Fruit fly (Drosophila melanogaster): Measurements from ENCODE around the gene CG3349.

Gene CG3349

DNA sequence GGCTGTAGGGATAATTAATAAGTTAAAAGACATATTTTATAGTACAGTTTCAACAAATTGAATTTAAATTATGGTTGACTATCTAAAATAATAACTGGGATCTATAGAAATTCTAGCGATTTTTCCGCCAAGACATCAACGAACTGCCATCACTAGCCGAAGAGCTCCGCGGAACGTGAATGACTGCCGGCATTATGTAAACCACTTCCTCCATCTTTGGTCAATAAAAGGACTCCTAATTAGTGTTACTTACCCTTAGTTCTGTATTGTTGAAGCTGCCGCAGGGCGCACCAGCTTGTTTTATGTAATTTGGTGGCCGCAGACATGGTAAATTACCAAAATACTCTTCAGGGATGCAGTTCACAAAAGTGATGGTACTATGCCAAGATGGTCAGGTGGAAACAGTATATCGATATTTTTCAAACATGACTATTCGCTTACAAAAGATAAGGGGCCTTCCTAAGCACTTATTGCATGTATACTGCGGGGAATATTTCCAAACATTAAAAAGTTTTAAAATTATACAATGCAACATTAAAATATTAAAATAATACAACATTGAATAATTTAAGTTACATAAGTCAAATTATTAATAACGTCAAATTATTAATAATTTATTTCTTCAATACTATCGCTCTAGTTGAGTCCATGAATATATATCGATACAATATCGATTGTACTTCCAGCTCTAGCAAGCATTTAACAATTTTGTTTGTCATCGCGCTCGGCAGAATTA lies 20.0 kb downstream of the CG3349 start, which contains the start of the genes mRpL39 and Prosbeta2:
mRpL39 (minus strand) TSS at position 383 of the 736 bp plus-strand sequence.
Prosbeta2 (plus strand) TSS at position 668 of the 736 bp plus-strand sequence.
- TF ChIP-seq toe (GFP tag; optimal IDR thresholded peaks at IDR 0.05) (no peak), pad (GFP tag; optimal IDR thresholded peaks at IDR 0.05) (no peak), CG7101 (tag; optimal IDR thresholded peaks at IDR 0.05) (peak; percentile 52), ovo (GFP tag; optimal IDR thresholded peaks at IDR 0.05) (no peak), cnc (optimal IDR thresholded peaks at IDR 0.05) (peak in 1 of 2 experiments; percentile 41), Hr96 (GFP tag; optimal IDR thresholded peaks at IDR 0.05) (no peak), Crg-1 (GFP tag; optimal IDR thresholded peaks at IDR 0.05) (no peak), kay (GFP tag; ENCODE audit: borderline replicate concordance) (no peak), Clk (GFP tag; optimal IDR thresholded peaks at IDR 0.05) (peak; percentile 54), CG12768 (GFP tag; optimal IDR thresholded peaks at IDR 0.05) (peak; percentile 38), CG14711 (tag; optimal IDR thresholded peaks at IDR 0.05) (peak; percentile 76), cic (GFP tag; optimal IDR thresholded peaks at IDR 0.05) (no peak), Mnt (GFP tag; optimal IDR thresholded peaks at IDR 0.05) (no peak), bab1 (GFP tag; optimal IDR thresholded peaks at IDR 0.05) (peak; percentile 82), CG1620 (GFP tag; optimal IDR thresholded peaks at IDR 0.05) (no peak), CG33017 (tag; optimal IDR thresholded peaks at IDR 0.05) (no peak), CG11617 (GFP tag; optimal IDR thresholded peaks at IDR 0.05) (no peak), CG7045 (GFP tag; optimal IDR thresholded peaks at IDR 0.05) (peak; percentile 36), CG5204 (GFP tag; optimal IDR thresholded peaks at IDR 0.05) (no peak), tj (GFP tag; optimal IDR thresholded peaks at IDR 0.05) (no peak)

DNA sequence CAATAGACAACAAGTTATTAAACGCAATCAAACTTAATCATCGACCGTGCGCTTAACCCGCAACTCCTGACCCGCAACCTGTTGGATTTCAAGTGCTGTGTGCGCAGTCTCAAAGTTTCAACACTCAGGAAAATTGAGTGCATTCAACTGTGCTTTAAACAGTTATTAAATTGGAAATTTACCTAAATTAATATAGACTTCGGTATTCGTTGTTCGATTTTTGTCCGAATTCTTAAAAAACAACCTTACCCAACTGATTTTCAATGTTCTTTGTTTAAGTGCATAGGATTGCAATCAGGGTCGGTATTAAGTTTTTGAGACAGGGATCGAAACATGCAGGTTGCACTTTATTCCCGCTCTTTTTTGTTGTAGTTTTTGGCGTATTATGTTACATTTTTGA lies 25.7 kb downstream of the CG3349 start:
- TF ChIP-seq CG1620 (GFP tag; optimal IDR thresholded peaks at IDR 0.05) (no peak), tj (GFP tag; optimal IDR thresholded peaks at IDR 0.05) (no peak), Crg-1 (GFP tag; optimal IDR thresholded peaks at IDR 0.05) (no peak), CG33017 (tag; optimal IDR thresholded peaks at IDR 0.05) (no peak), Clk (GFP tag; optimal IDR thresholded peaks at IDR 0.05) (no peak), CG5204 (GFP tag; optimal IDR thresholded peaks at IDR 0.05) (no peak), CG11617 (GFP tag; optimal IDR thresholded peaks at IDR 0.05) (no peak), CG7101 (tag; optimal IDR thresholded peaks at IDR 0.05) (no peak), cic (GFP tag; optimal IDR thresholded peaks at IDR 0.05) (no peak), ovo (GFP tag; optimal IDR thresholded peaks at IDR 0.05) (no peak), CG12768 (GFP tag; optimal IDR thresholded peaks at IDR 0.05) (no peak), toe (GFP tag; optimal IDR thresholded peaks at IDR 0.05) (no peak), CG14711 (tag; optimal IDR thresholded peaks at IDR 0.05) (no peak), CG7045 (GFP tag; optimal IDR thresholded peaks at IDR 0.05) (no peak), pad (GFP tag; optimal IDR thresholded peaks at IDR 0.05) (no peak), Hr96 (GFP tag; optimal IDR thresholded peaks at IDR 0.05) (no peak), cnc (optimal IDR thresholded peaks at IDR 0.05) (no peak)

DNA sequence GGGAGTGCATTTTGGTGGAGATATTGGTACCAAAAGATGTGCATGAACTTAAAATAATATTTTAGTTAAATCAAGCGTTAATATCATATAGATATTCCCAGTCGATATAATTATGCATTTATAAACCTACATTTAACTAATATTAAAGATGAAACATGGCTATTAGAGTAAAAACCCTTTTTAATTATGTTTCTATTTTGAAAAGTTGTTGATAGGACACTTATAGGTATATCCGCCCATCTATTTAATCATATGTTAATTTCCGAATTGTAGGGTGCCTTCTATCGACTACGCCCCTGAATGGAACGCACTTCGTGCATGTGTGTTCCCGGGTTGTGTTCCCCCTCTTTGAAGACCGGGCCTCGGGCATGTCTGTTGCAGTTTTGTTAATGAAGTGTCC lies 26.4 kb downstream of the CG3349 start:
- TF ChIP-seq CG11617 (GFP tag; optimal IDR thresholded peaks at IDR 0.05) (no peak), ovo (GFP tag; optimal IDR thresholded peaks at IDR 0.05) (no peak)

DNA sequence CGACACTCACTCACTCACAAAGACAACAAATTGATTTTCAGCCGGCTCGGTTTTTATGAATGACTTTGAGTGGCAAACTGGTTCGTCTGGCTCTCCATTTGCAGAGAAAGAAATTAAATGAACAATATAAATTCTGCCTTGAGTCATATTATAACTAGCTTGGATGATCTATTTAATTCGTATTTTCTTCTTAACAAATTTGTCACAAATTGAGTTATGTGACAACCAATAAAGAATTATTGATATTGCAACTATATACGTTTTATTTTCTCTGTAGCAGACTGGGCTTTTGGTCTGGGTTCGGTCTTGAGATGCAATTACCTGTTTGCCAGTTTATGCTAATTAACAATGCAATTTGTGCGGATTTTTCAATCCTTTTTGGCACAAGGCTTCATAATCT lies 27.4 kb downstream of the CG3349 start:
- TF ChIP-seq CG7101 (tag; optimal IDR thresholded peaks at IDR 0.05), result no peak
- no peak for TF ChIP-seq Crg-1 (GFP tag; optimal IDR thresholded peaks at IDR 0.05)
- TF ChIP-seq kay (GFP tag; ENCODE audit: borderline replicate concordance), result no peak
- TF ChIP-seq CG11617 (GFP tag; optimal IDR thresholded peaks at IDR 0.05), result no peak
- TF ChIP-seq Clk (GFP tag; optimal IDR thresholded peaks at IDR 0.05), result no peak
- no peak for TF ChIP-seq CG1620 (GFP tag; optimal IDR thresholded peaks at IDR 0.05)
- no peak for TF ChIP-seq toe (GFP tag; optimal IDR thresholded peaks at IDR 0.05)
- TF ChIP-seq ovo (GFP tag; optimal IDR thresholded peaks at IDR 0.05), result no peak
- no peak for TF ChIP-seq CG33017 (tag; optimal IDR thresholded peaks at IDR 0.05)
- no peak for TF ChIP-seq pad (GFP tag; optimal IDR thresholded peaks at IDR 0.05)
- TF ChIP-seq Hr96 (GFP tag; optimal IDR thresholded peaks at IDR 0.05), result no peak
- no peak for TF ChIP-seq cnc (optimal IDR thresholded peaks at IDR 0.05)
- no peak for TF ChIP-seq CG5204 (GFP tag; optimal IDR thresholded peaks at IDR 0.05)
- no peak for TF ChIP-seq CG7045 (GFP tag; optimal IDR thresholded peaks at IDR 0.05)
- TF ChIP-seq CG14711 (tag; optimal IDR thresholded peaks at IDR 0.05), result no peak
- no peak for TF ChIP-seq tj (GFP tag; optimal IDR thresholded peaks at IDR 0.05)
- no peak for TF ChIP-seq cic (GFP tag; optimal IDR thresholded peaks at IDR 0.05)
- no peak for TF ChIP-seq CG12768 (GFP tag; optimal IDR thresholded peaks at IDR 0.05)
- TF ChIP-seq Mnt (GFP tag; optimal IDR thresholded peaks at IDR 0.05), result no peak
- no peak for TF ChIP-seq bab1 (GFP tag; optimal IDR thresholded peaks at IDR 0.05)

DNA sequence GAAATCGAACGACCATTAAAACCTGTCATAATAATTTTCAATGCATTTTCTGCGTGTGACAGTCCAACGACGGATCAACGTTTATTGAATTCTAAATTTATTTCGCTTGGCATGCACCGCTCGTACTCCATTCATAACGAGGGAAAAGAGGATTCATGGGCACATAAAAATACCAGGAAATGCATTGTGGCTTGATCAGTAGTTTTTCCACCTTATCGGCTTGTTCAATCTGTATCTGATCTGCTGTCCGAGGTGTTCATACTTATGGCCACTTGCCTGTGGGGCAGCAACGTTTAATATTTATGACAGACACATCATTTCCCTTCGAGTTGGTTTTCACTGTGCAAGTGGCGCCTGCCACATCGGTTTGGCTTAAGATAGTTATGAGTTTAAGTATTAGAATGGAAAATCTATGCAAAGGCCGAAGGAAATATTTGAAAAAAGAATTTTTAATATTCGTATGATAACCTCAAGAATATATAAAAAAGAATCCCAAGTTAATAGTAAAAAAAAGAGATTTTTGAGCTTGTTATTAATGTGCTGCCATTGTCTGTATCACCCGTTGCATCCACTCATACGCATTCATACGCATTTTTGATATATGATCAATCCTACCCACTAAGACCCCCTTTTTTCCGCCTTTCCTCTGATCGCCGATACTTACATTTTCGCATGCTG lies 28.0 kb downstream of the CG3349 start:
- TF ChIP-seq tj (GFP tag; optimal IDR thresholded peaks at IDR 0.05), result no peak
- no peak for TF ChIP-seq pad (GFP tag; optimal IDR thresholded peaks at IDR 0.05)
- TF ChIP-seq CG1620 (GFP tag; optimal IDR thresholded peaks at IDR 0.05), result no peak
- TF ChIP-seq CG14711 (tag; optimal IDR thresholded peaks at IDR 0.05), result no peak
- TF ChIP-seq Crg-1 (GFP tag; optimal IDR thresholded peaks at IDR 0.05), result no peak
- no peak for TF ChIP-seq ovo (GFP tag; optimal IDR thresholded peaks at IDR 0.05)
- no peak for TF ChIP-seq CG7045 (GFP tag; optimal IDR thresholded peaks at IDR 0.05)
- no peak for TF ChIP-seq toe (GFP tag; optimal IDR thresholded peaks at IDR 0.05)
- TF ChIP-seq CG5204 (GFP tag; optimal IDR thresholded peaks at IDR 0.05), result no peak
- TF ChIP-seq cnc (optimal IDR thresholded peaks at IDR 0.05), result no peak
- TF ChIP-seq CG33017 (tag; optimal IDR thresholded peaks at IDR 0.05), result no peak
- no peak for TF ChIP-seq bab1 (GFP tag; optimal IDR thresholded peaks at IDR 0.05)
- TF ChIP-seq cic (GFP tag; optimal IDR thresholded peaks at IDR 0.05), result no peak
- no peak for TF ChIP-seq CG11617 (GFP tag; optimal IDR thresholded peaks at IDR 0.05)
- no peak for TF ChIP-seq Clk (GFP tag; optimal IDR thresholded peaks at IDR 0.05)
- TF ChIP-seq kay (GFP tag; ENCODE audit: borderline replicate concordance), result no peak
- no peak for TF ChIP-seq CG7101 (tag; optimal IDR thresholded peaks at IDR 0.05)

Data from whole organism, adult.